Fruit fly (Drosophila melanogaster): ENCODE data around the gene CG9784.

DNA sequence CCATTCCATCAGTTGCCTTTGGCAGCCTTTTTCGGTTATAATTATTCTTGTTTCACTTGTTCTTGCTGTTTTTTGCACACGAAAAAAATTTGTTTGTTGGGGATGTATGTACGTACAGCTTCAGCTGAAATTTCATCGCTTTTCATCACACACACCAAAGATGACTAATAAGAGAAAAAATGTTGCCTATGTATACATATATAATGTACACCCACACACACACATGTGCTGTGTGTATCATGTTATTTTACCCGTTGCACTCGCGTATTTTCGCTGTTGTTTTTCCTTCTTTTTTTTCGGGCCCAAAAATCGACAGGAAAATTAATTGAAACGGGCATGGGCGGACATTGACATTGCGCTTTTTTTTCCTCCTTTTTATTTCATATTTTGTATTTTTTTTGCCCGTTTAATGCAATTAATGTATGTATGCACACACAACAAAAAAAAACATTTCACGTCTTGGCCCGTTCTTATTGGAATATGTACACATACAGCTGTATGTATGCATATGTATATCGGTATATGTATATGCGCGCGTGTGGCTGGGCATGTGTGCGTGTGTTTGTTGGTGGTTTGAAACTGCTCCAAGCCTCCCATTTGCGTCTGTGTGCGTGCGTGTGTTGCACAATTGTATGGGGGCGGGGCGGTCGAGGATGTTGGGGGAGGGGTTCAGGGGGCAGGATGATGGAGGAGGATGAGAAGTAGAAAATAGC lies 12.7 kb downstream of the CG9784 start:
- TF ChIP-seq CG8478 (optimal IDR thresholded peaks at IDR 0.05) (no peak), CTCF (optimal IDR thresholded peaks at IDR 0.05) (no peak)
